Fruit fly (Drosophila melanogaster): ENCODE data around the gene CG32683.

The CG32683 gene

dm6 chrX:10397514-10398133, 57.1 kb downstream of the CG32683 start (continued):
- TF ChIP-seq gcm2 (GFP tag; optimal IDR thresholded peaks at IDR 0.05), result no peak
- TF ChIP-seq CG31224 (GFP tag; IDR thresholded peaks at IDR 0.05), result no peak
- TF ChIP-seq PHDP (tag; optimal IDR thresholded peaks at IDR 0.05), result peak; percentile 33
- peak; percentile 65 for TF ChIP-seq D19B (GFP tag; optimal IDR thresholded peaks at IDR 0.05)
- TF ChIP-seq CG11695 (GFP tag; IDR thresholded peaks at IDR 0.05), result peak; percentile 62; the same call in 2 of the 3 replicates
- TF ChIP-seq CG12155 (GFP tag; optimal IDR thresholded peaks at IDR 0.05), result no peak
- peak; percentile 46 for TF ChIP-seq Ada2b (GFP tag; IDR thresholded peaks at IDR 0.05)
- TF ChIP-seq Ets97D (GFP tag; optimal IDR thresholded peaks at IDR 0.05), result no peak
- TF ChIP-seq p53 (GFP tag; optimal IDR thresholded peaks at IDR 0.05), result no peak
- TF ChIP-seq Chrac-16 (GFP tag; optimal IDR thresholded peaks at IDR 0.05), result no peak
- TF ChIP-seq ken (GFP tag; IDR thresholded peaks at IDR 0.05), result no peak
- no peak for TF ChIP-seq sna (GFP tag; IDR thresholded peaks at IDR 0.05; ENCODE audit: partially characterized antibody)
- no peak for TF ChIP-seq Bdp1 (GFP tag; optimal IDR thresholded peaks at IDR 0.05)
- TF ChIP-seq Eip74EF (GFP tag; optimal IDR thresholded peaks at IDR 0.05), result peak in 1 of 2 experiments; percentile 2
- TF ChIP-seq CG11456 (GFP tag; IDR thresholded peaks at IDR 0.05), result no peak
- TF ChIP-seq CG11504 (tag; optimal IDR thresholded peaks at IDR 0.05), result peak; percentile 51
- no peak for TF ChIP-seq CG14441 (GFP tag; IDR thresholded peaks at IDR 0.05)
- no peak for TF ChIP-seq CHES-1-like (GFP tag; optimal IDR thresholded peaks at IDR 0.05)
- peak; percentile 81 for TF ChIP-seq exex (tag; optimal IDR thresholded peaks at IDR 0.05)
- peak; percentile 4 for TF ChIP-seq CG9817 (tag; optimal IDR thresholded peaks at IDR 0.05)
- peak; percentile 71 for TF ChIP-seq cwo (GFP tag; optimal IDR thresholded peaks at IDR 0.05)
- TF ChIP-seq Blimp-1 (GFP tag; optimal IDR thresholded peaks at IDR 0.05), result no peak
- no peak for TF ChIP-seq CG1529 (GFP tag; optimal IDR thresholded peaks at IDR 0.05)
- no peak for TF ChIP-seq vfl (GFP tag; optimal IDR thresholded peaks at IDR 0.05)
- no peak for TF ChIP-seq NC2β (GFP tag; optimal IDR thresholded peaks at IDR 0.05)
- no peak for TF ChIP-seq danr (GFP tag; IDR thresholded peaks at IDR 0.05)
- no peak for TF ChIP-seq HLH4C (GFP tag; IDR thresholded peaks at IDR 0.05; ENCODE audit: partially characterized antibody)
- TF ChIP-seq BtbVII (GFP tag; optimal IDR thresholded peaks at IDR 0.05), result peak; percentile 5
- no peak for TF ChIP-seq TFAM (GFP tag; optimal IDR thresholded peaks at IDR 0.05)
- TF ChIP-seq CG6254 (GFP tag; optimal IDR thresholded peaks at IDR 0.05), result no peak
- no peak for TF ChIP-seq schlank (tag; optimal IDR thresholded peaks at IDR 0.05)
- no peak for TF ChIP-seq peb (GFP tag; IDR thresholded peaks at IDR 0.05)
- peak; percentile 32; the same call in 1 of the 2 replicates for TF ChIP-seq klu (GFP tag; IDR thresholded peaks at IDR 0.05)
- TF ChIP-seq Hmx (GFP tag; optimal IDR thresholded peaks at IDR 0.05), result no peak
- TF ChIP-seq B-H1 (GFP tag; IDR thresholded peaks at IDR 0.05), result no peak; the same call in 2 of the 3 replicates
- TF ChIP-seq CG17912 (GFP tag; optimal IDR thresholded peaks at IDR 0.05), result no peak
- peak; percentile 51 for TF ChIP-seq CG14014 (GFP tag; IDR thresholded peaks at IDR 0.05)
- no peak for TF ChIP-seq nau (GFP tag; optimal IDR thresholded peaks at IDR 0.05)
- TF ChIP-seq CG4707 (GFP tag; optimal IDR thresholded peaks at IDR 0.05), result no peak
- TF ChIP-seq CkIIα-i1 (GFP tag; IDR thresholded peaks at IDR 0.05), result no peak
- TF ChIP-seq Rx (GFP tag; IDR thresholded peaks at IDR 0.05), result no peak
- peak; percentile 74 for TF ChIP-seq Ptx1 (GFP tag; IDR thresholded peaks at IDR 0.05)
- TF ChIP-seq scrt (GFP tag; optimal IDR thresholded peaks at IDR 0.05), result peak; percentile 34
- no peak for TF ChIP-seq sima (GFP tag; optimal IDR thresholded peaks at IDR 0.05)
- TF ChIP-seq CG13424 (tag; optimal IDR thresholded peaks at IDR 0.05), result peak; percentile 29
- TF ChIP-seq CG6654 (GFP tag; optimal IDR thresholded peaks at IDR 0.05), result no peak
- TF ChIP-seq corto (GFP tag; optimal IDR thresholded peaks at IDR 0.05), result no peak
- no peak for TF ChIP-seq Scr (GFP tag; IDR thresholded peaks at IDR 0.05; ENCODE audit: partially characterized antibody)
- TF ChIP-seq ftz-f1 (GFP tag; optimal IDR thresholded peaks at IDR 0.05), result no peak
- TF ChIP-seq sr (GFP tag; IDR thresholded peaks at IDR 0.05), result peak; percentile 63; the same call in 1 of the 3 replicates

Measured in whole organism, embryonic.